Fruit fly (Drosophila melanogaster) Kc167 (cell line): ENCODE data around the gene CG4988.

ENCODE experiments used
- Sin3A ChIP-seq: fragments of >200 bp; optimal IDR thresholded peaks from 2 replicates; lab custom pipeline; 2018; ENCODE audit warnings: missing external identifiers
- h ChIP-seq: fragments of >200 bp; optimal IDR thresholded peaks from 3 replicates; lab custom pipeline; 2018; ENCODE audit warnings: missing external identifiers
- psq ChIP-seq: fragments of >200 bp; optimal IDR thresholded peaks from 2 replicates; lab custom pipeline; 2017; ENCODE audit warnings: missing external identifiers
- ttk ChIP-seq: sonication (Bioruptor generic); optimal IDR thresholded peaks from 2 replicates; lab custom pipeline; 2017; ENCODE audit warnings: missing external identifiers

DNA sequence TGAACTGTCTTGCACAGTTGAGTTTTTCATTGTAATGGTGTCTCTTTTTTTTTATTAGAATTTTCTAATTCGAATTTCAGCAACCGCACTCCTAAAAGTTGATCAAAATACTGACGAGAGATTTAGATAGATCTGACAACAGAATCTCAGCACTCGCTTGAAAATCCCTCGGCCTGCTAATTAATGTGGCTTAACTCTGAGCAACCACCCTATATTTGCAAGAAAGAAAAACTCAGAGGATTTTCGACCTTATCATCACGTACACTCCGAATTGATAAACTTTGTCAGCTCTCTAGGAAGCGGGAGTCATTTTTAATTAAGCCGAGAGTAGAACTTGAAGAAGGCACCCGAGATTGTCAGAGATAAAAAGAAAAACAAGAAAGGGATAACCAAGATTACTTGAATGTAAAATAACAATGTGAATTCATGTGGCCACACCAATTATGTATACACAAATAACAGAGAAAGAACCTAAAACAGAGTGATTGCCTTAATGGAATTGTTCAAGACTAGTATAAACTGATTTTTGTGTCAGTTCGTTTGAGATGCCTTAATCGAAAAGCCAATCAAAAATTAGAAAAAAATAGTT, 42.6 kb upstream of the CG4988 start, which contains the start of the genes CG12307 and CG4983:
- TF ChIP-seq Sin3A (lab: Kevin White, UChicago): no peak
- no peak for TF ChIP-seq psq (lab: Kevin White, UChicago)
- TF ChIP-seq h (lab: Kevin White, UChicago): no peak
- no peak for TF ChIP-seq ttk (lab: Kevin White, UChicago)
